Worm (Caenorhabditis elegans) whole organism, L2 larva: ENCODE results near the gene srh-39.

Experiments used
- C34F6.9 ChIP-seq: fragments of 150-350 bp; optimal IDR thresholded peaks from 2 replicates; lab custom pipeline; 2014; ENCODE audit warnings: missing biosample characterization, missing genetic modification characterization
- F13H6.1 ChIP-seq: sonication (generic microtip); optimal IDR thresholded peaks from 2 replicates; lab custom pipeline; 2016; ENCODE audit warnings: missing genetic modification characterization, missing compliant biosample characterization
- Y55F3AM.14 ChIP-seq: fragments of 200-800 bp; sonication (Bioruptor generic); optimal IDR thresholded peaks from 2 replicates; lab custom pipeline; 2018; ENCODE audit warnings: mild to moderate bottlenecking, missing genetic modification characterization, missing compliant biosample characterization
- ZK546.5 ChIP-seq: sonication (generic microtip); optimal IDR thresholded peaks from 2 replicates; lab custom pipeline; 2017; ENCODE audit warnings: missing biosample characterization, missing genetic modification characterization
- ama-1 ChIP-seq: fragments of 150-350 bp; optimal IDR thresholded peaks from 2 replicates; lab custom pipeline; 2018; ENCODE audit warnings: inconsistent platforms
- blmp-1 ChIP-seq: sonication (generic microtip); optimal IDR thresholded peaks from 2 replicates; lab custom pipeline; 2017; ENCODE audit warnings: missing genetic modification characterization, mild to moderate bottlenecking, missing compliant biosample characterization, antibody characterized with exemption, moderate library complexity; ENCODE audit not compliant: insufficient read depth
- ceh-82 ChIP-seq: fragments of 150-350 bp; optimal IDR thresholded peaks from 2 replicates; lab custom pipeline; 2014; ENCODE audit warnings: missing biosample characterization, missing genetic modification characterization
- crh-2 ChIP-seq: sonication (generic microtip); optimal IDR thresholded peaks from 2 replicates; lab custom pipeline; 2017; ENCODE audit warnings: missing biosample characterization, missing genetic modification characterization
- egl-27 ChIP-seq: sonication (generic microtip); optimal IDR thresholded peaks from 3 replicates; lab custom pipeline; 2017; ENCODE audit warnings: missing biosample characterization, missing genetic modification reagents, missing genetic modification characterization
- elt-1 ChIP-seq: fragments of 150-350 bp; optimal IDR thresholded peaks from 2 replicates; lab custom pipeline; 2014; ENCODE audit warnings: missing biosample characterization, missing genetic modification characterization
- fos-1 ChIP-seq: fragments of 150-350 bp; optimal IDR thresholded peaks from 2 replicates; lab custom pipeline; 2014; ENCODE audit warnings: missing biosample characterization, missing genetic modification characterization
- gmeb-1 ChIP-seq: fragments of 150-350 bp; optimal IDR thresholded peaks from 2 replicates; lab custom pipeline; 2014; ENCODE audit warnings: missing biosample characterization, missing genetic modification characterization
- lin-13 ChIP-seq: fragments of 150-350 bp; optimal IDR thresholded peaks from 2 replicates; lab custom pipeline; 2014; ENCODE audit warnings: missing biosample characterization, missing genetic modification reagents, missing genetic modification characterization
- lsy-2 ChIP-seq, 2 experiments: fragments of 150-350 bp in 1 of 2; sonication (generic microtip) in 1 of 2; optimal IDR thresholded peaks; 2 replicates each; lab custom pipeline; 2014 to 2017; ENCODE audit warnings: missing biosample characterization in 2 of 2, missing genetic modification characterization in 2 of 2
- mdl-1 ChIP-seq, 2 experiments: fragments of 150-350 bp in 1 of 2; sonication (generic microtip) in 1 of 2; optimal IDR thresholded peaks; 2 replicates each; lab custom pipeline; 2017; ENCODE audit warnings: missing biosample characterization in 2 of 2, missing genetic modification characterization in 2 of 2
- nhr-10 ChIP-seq: sonication (generic microtip); optimal IDR thresholded peaks from 2 replicates; lab custom pipeline; 2017; ENCODE audit warnings: missing biosample characterization, missing genetic modification characterization
- nhr-12 ChIP-seq: fragments of 150-350 bp; optimal IDR thresholded peaks from 2 replicates; lab custom pipeline; 2014; ENCODE audit warnings: missing biosample characterization, missing genetic modification characterization
- nhr-129 ChIP-seq: fragments of 150-350 bp; optimal IDR thresholded peaks from 2 replicates; lab custom pipeline; 2014; ENCODE audit warnings: missing biosample characterization, missing genetic modification characterization
- nhr-21 ChIP-seq: fragments of 150-350 bp; optimal IDR thresholded peaks from 2 replicates; lab custom pipeline; 2014; ENCODE audit warnings: missing biosample characterization, missing genetic modification characterization
- nhr-237 ChIP-seq: fragments of 150-350 bp; optimal IDR thresholded peaks from 2 replicates; lab custom pipeline; 2014; ENCODE audit warnings: missing biosample characterization, missing genetic modification characterization
- nhr-25 ChIP-seq: fragments of 150-350 bp; sonication (generic microtip); optimal IDR thresholded peaks from 3 replicates; lab custom pipeline; 2014; ENCODE audit warnings: missing biosample characterization, missing genetic modification characterization
- nhr-77 ChIP-seq: fragments of 150-350 bp; optimal IDR thresholded peaks from 2 replicates; lab custom pipeline; 2014; ENCODE audit warnings: missing biosample characterization, missing genetic modification characterization
- peb-1 ChIP-seq: fragments of 150-350 bp; optimal IDR thresholded peaks from 2 replicates; lab custom pipeline; 2014; ENCODE audit warnings: missing biosample characterization, missing genetic modification characterization
- sma-3 ChIP-seq: sonication (generic microtip); optimal IDR thresholded peaks from 2 replicates; lab custom pipeline; 2016; ENCODE audit warnings: missing genetic modification reagents, missing genetic modification characterization, missing compliant biosample characterization
- sma-9 ChIP-seq, 2 experiments: fragments of 150-350 bp in 1 of 2; sonication (generic microtip) in 1 of 2; optimal IDR thresholded peaks; 2 replicates each; lab custom pipeline; 2014 to 2016; ENCODE audit warnings: missing genetic modification characterization in 2 of 2, mild to moderate bottlenecking in 1 of 2, missing biosample characterization in 1 of 2, missing compliant biosample characterization in 1 of 2, missing genetic modification reagents in 1 of 2, moderate library complexity in 1 of 2
- snpc-4 ChIP-seq: fragments of 150-350 bp; optimal IDR thresholded peaks from 2 replicates; lab custom pipeline; 2014; ENCODE audit warnings: missing biosample characterization, missing genetic modification characterization
- unc-55 ChIP-seq: fragments of 150-350 bp; sonication (generic microtip); optimal IDR thresholded peaks from 3 replicates; lab custom pipeline; 2014; ENCODE audit warnings: missing biosample characterization, missing genetic modification reagents, missing genetic modification characterization
- ztf-4 ChIP-seq: fragments of 150-350 bp; optimal IDR thresholded peaks from 2 replicates; lab custom pipeline; 2014; ENCODE audit warnings: missing biosample characterization, missing genetic modification characterization

Gene srh-39

DNA sequence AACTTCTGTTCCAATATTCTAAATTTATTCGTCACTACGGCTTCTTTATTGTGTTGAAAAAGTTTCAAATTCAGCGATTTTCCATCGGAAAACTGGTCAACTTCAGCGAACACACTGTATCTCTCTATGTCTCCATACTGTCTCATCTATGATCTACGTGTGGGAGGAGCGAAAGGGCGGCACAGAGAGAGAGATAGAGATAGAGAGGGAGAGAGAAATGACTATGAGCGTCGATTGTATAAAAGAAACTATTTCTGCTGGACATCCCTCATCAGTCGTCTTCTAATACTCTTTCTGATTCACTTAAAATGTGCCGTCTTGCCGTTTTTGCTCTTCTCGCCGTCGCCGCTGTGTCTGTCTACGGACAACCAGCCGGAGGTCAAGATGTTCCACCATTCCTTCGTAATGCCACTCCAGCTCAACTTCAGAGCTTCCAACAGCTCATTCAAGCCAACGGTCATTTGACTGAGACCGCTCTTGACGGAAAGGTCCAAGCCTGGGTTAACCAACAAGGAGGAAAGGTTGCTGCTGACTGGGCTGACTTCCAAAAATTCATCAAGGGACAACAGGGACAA is 25.1 kb upstream of the srh-39 start, which contains the start of gene srlf-1:
TSS of gene srlf-1 (plus strand) at position 268 of the 575 bp plus-strand sequence.
- TF ChIP-seq blmp-1 (tag; lab: Kevin White, UChicago) (peak; percentile 31), nhr-25 (tag; lab: Kevin White, UChicago) (peak; percentile 18), crh-2 (no peak), ceh-82 (tag; lab: Kevin White, UChicago) (no peak), sma-3 (GFP tag; lab: Kevin White, UChicago) (peak; percentile 65), F13H6.1 (no peak), nhr-21 (tag; lab: Kevin White, UChicago) (peak; percentile 13), sma-9 (GFP tag; optimal IDR thresholded peaks at IDR 0.05; lab: Kevin White, UChicago) (peak; percentile 68), sma-9 (tag; optimal IDR thresholded peaks at IDR 0.05; lab: Kevin White, UChicago) (no peak), ama-1 (peak; percentile 83)

ce11 chrII:7789605-7790004 is 24.2 kb upstream of the srh-39 start:
- TF ChIP-seq nhr-25 (tag; lab: Kevin White, UChicago) = peak; percentile 58
- peak; percentile 33 for TF ChIP-seq nhr-21 (tag; lab: Kevin White, UChicago)
- TF ChIP-seq gmeb-1 = no peak
- TF ChIP-seq Y55F3AM.14 (GFP tag; lab: Kevin White, UChicago) = no peak
- TF ChIP-seq fos-1 (tag; lab: Kevin White, UChicago) = peak; percentile 20
- TF ChIP-seq egl-27 (tag; lab: Kevin White, UChicago) = peak; percentile 37
- TF ChIP-seq, all 48 proteins: peak for 4

- TF ChIP-seq ama-1 (no peak), ztf-4 (tag; lab: Kevin White, UChicago) (no peak), nhr-10 (tag; lab: Kevin White, UChicago) (no peak), elt-1 (no peak), peb-1 (tag; lab: Kevin White, UChicago) (no peak), sma-9 (GFP tag; optimal IDR thresholded peaks at IDR 0.05; lab: Kevin White, UChicago) (no peak), sma-9 (tag; optimal IDR thresholded peaks at IDR 0.05; lab: Kevin White, UChicago) (no peak), fos-1 (tag; lab: Kevin White, UChicago) (no peak), ZK546.5 (tag; lab: Kevin White, UChicago) (no peak)
Observed at ce11 chrII:7783467-7783959, 18.2 kb upstream of the srh-39 start, which contains the start of gene skr-17. Gene skr-17 (plus strand): TSS chrII:7783517.

- TF ChIP-seq lsy-2 (tag; optimal IDR thresholded peaks at IDR 0.05; lab: Kevin White, UChicago) = peak in 1 of 2 experiments; percentile 0
- no peak for TF ChIP-seq fos-1 (tag; lab: Kevin White, UChicago)
- no peak for TF ChIP-seq nhr-12 (tag; lab: Kevin White, UChicago)
- TF ChIP-seq nhr-237 (tag; lab: Kevin White, UChicago) = no peak
- peak; percentile 55 for TF ChIP-seq C34F6.9
- no peak for TF ChIP-seq nhr-77
- peak; percentile 47 for TF ChIP-seq nhr-129 (tag; lab: Kevin White, UChicago)
- TF ChIP-seq lin-13 (GFP tag; lab: Kevin White, UChicago) = no peak
- peak; percentile 50 for TF ChIP-seq gmeb-1
- TF ChIP-seq unc-55 (GFP tag; lab: Kevin White, UChicago) = no peak
Observed at ce11 chrII:7781102-7781616, 15.8 kb upstream of the srh-39 start, which contains the start of the genes snpc-1.1 and spdl-1. Gene snpc-1.1 (minus strand): TSS chrII:7781301. Gene spdl-1 (plus strand): TSS chrII:7781566.

DNA sequence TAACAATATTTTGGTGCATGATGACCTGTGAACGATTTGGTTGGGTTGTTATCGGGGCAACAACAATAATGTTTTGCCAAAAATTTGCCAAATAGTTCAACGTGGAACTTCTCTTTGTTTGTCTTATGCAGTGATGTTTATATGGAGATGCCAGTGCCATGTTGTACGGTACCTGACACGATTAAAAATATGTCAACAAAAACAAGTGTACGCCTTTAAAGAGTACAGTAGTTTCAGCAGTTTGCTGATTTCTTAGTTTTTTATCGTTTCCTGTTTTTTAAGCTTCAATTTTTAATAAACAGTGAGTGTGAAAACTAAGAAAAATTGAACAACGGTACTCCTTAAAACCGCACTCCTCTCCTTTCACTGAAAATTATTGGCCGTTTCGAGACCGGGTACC is 12.9 kb upstream of the srh-39 start:
- TF ChIP-seq nhr-237 (tag; lab: Kevin White, UChicago) = no peak
- no peak for TF ChIP-seq ceh-82 (tag; lab: Kevin White, UChicago)

DNA sequence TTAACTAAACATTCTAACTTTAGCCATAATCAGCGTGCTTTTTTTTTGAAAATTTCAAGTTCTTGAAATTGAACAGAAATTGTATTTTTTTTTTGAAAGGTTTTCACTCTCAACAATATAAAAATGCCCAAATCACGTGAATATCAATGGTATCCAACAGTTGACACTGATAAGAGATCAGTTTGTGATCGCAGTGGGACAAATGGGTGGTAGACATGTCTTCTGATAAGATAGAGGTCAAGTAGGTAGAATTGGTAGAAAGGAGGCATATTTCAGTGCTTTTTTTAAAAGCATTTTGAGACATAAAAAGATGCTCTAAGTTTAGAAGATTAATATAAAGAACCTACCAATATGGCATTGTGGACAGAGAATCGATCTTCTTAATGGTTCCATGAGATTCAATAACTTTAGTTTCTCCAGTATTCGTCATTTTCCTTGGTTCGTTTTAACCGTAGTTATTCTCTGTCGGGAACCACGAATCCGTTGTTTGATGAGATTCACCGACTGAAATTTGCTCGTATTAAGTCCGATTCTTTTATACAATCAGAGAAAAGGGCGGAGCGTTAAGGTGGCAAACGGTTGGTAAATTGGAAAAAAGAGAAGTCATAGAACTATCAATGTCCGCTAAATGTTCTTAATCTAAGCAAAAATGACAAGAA is 12.1 kb upstream of the srh-39 start, which contains the start of gene mthf-1:
TSS of gene mthf-1 (minus strand) at position 504 of the 659 bp plus-strand sequence.
- no peak for TF ChIP-seq mdl-1 (tag; optimal IDR thresholded peaks at IDR 0.05; lab: Kevin White, UChicago)
- peak; percentile 24 for TF ChIP-seq F13H6.1
- peak; percentile 47 for TF ChIP-seq crh-2
- TF ChIP-seq nhr-21 (tag; lab: Kevin White, UChicago) = peak; percentile 45
- no peak for TF ChIP-seq snpc-4 (tag; lab: Kevin White, UChicago)
- peak in 1 of 2 experiments; percentile 5 for TF ChIP-seq lsy-2 (tag; optimal IDR thresholded peaks at IDR 0.05; lab: Kevin White, UChicago)
- TF ChIP-seq lin-13 (GFP tag; lab: Kevin White, UChicago) = no peak
- TF ChIP-seq egl-27 (tag; lab: Kevin White, UChicago) = no peak
- TF ChIP-seq fos-1 (tag; lab: Kevin White, UChicago) = peak; percentile 65
- TF ChIP-seq nhr-25 (tag; lab: Kevin White, UChicago) = peak; percentile 26
- no peak for TF ChIP-seq nhr-10 (tag; lab: Kevin White, UChicago)
- TF ChIP-seq sma-9 (GFP tag; optimal IDR thresholded peaks at IDR 0.05; lab: Kevin White, UChicago) = peak; percentile 71
- no peak for TF ChIP-seq sma-9 (tag; optimal IDR thresholded peaks at IDR 0.05; lab: Kevin White, UChicago)
- peak; percentile 37 for TF ChIP-seq sma-3 (GFP tag; lab: Kevin White, UChicago)
